Worm (Caenorhabditis elegans) whole organism, L3 larva: ENCODE measurements around the gene sru-44.

Experiments used
- ceh-9 ChIP-seq: sonication (generic microtip); optimal IDR thresholded peaks from 2 replicates; lab custom pipeline; 2018; ENCODE audit warnings: missing biosample characterization, missing genetic modification characterization
- elt-3 ChIP-seq, 3 experiments: fragments of 150-350 bp in 1 of 3; sonication (generic microtip) in 2 of 3; optimal IDR thresholded peaks; 2 replicates in 2 of 3; 4 replicates in 1 of 3; lab custom pipeline; 2014 to 2017; ENCODE audit warnings: missing biosample characterization in 3 of 3, missing genetic modification characterization in 3 of 3
- lsy-12 ChIP-seq: sonication (generic microtip); optimal IDR thresholded peaks from 2 replicates; lab custom pipeline; 2016; ENCODE audit warnings: mild to moderate bottlenecking, missing genetic modification characterization, missing compliant biosample characterization
- nhr-25 ChIP-seq: sonication (generic microtip); optimal IDR thresholded peaks from 2 replicates; lab custom pipeline; 2017; ENCODE audit warnings: missing biosample characterization, missing genetic modification characterization
- nhr-28 ChIP-seq: fragments of 150-350 bp; optimal IDR thresholded peaks from 2 replicates; lab custom pipeline; 2014; ENCODE audit warnings: missing biosample characterization, missing genetic modification characterization
- unc-62 ChIP-seq: fragments of 150-350 bp; sonication (generic microtip); optimal IDR thresholded peaks from 4 replicates; lab custom pipeline; 2014; ENCODE audit warnings: missing biosample characterization, missing genetic modification reagents, missing genetic modification characterization

DNA sequence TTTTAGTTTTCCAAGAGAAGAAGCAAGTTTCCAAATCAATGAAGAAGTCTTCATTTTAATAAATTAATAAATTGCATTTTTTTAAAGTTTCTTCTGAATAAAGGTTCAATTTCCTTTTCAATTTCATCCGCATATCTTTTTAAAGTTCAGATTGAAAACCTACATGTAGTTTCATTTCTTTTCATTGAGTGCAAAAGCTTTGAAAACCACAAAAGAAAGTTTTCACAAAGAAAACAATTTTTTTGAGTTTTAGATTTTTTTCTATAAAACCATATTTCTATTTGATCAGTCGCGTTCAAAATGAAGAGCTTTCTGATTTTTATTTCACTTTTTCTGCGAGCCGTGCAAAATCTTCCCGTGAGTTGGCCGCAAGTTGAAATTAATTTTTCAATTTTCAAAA lies 22.1 kb downstream of the sru-44 start, which contains the start of gene T08G3.6:
- no peak for TF ChIP-seq unc-62 (GFP tag; lab: Kevin White, UChicago)
- TF ChIP-seq lsy-12 (tag; lab: Kevin White, UChicago), result no peak
- no peak for TF ChIP-seq nhr-25
- no peak for TF ChIP-seq nhr-28
- no peak for TF ChIP-seq elt-3 (tag; optimal IDR thresholded peaks at IDR 0.05; lab: Kevin White, UChicago)
- TF ChIP-seq ceh-9, result no peak
